Worm (Caenorhabditis elegans) whole organism, L1 larva: Measurements from ENCODE around the gene tbb-6.

Experiments
- C04F5.9 ChIP-seq: sonication (generic microtip); optimal IDR thresholded peaks from 2 replicates; lab custom pipeline; 2016; ENCODE audit warnings: missing genetic modification characterization, missing compliant biosample characterization
- C16A3.4 ChIP-seq: fragments of 150-350 bp; optimal IDR thresholded peaks from 2 replicates; lab custom pipeline; 2014; ENCODE audit warnings: missing biosample characterization, missing genetic modification characterization
- C34B4.2 ChIP-seq: sonication (generic microtip); optimal IDR thresholded peaks from 2 replicates; lab custom pipeline; 2017; ENCODE audit warnings: mild to moderate bottlenecking, missing genetic modification characterization, missing compliant biosample characterization
- Y116A8C.19 ChIP-seq: sonication (generic microtip); optimal IDR thresholded peaks from 2 replicates; lab custom pipeline; 2016; ENCODE audit warnings: missing compliant biosample characterization, missing genetic modification characterization, borderline replicate concordance
- aha-1 ChIP-seq: fragments of 150-350 bp; optimal IDR thresholded peaks from 2 replicates; lab custom pipeline; 2014; ENCODE audit warnings: missing biosample characterization, missing genetic modification characterization
- alr-1 ChIP-seq: fragments of 200-800 bp; sonication (Bioruptor generic); optimal IDR thresholded peaks from 2 replicates; lab custom pipeline; 2018; ENCODE audit warnings: borderline replicate concordance, mild to moderate bottlenecking, missing genetic modification characterization, missing compliant biosample characterization
- aly-2 ChIP-seq: fragments of 150-350 bp; optimal IDR thresholded peaks from 2 replicates; lab custom pipeline; 2014; ENCODE audit warnings: missing biosample characterization, missing genetic modification characterization
- blmp-1 ChIP-seq: fragments of 150-350 bp; optimal IDR thresholded peaks from 2 replicates; lab custom pipeline; 2014; ENCODE audit warnings: missing biosample characterization, missing genetic modification characterization
- ceh-82 ChIP-seq, 3 experiments: fragments of 150-350 bp in 1 of 3; sonication (generic microtip) in 2 of 3; optimal IDR thresholded peaks; 2 replicates each; lab custom pipeline; 2014 to 2017; ENCODE audit warnings: missing biosample characterization in 3 of 3, missing genetic modification characterization in 3 of 3
- ceh-88 ChIP-seq: fragments of 200-800 bp; sonication (Bioruptor generic); IDR thresholded peaks from 2 replicates; pipeline ENCODE4 v1.3.6; 2022; ENCODE audit warnings: missing genetic modification characterization, missing compliant biosample characterization
- ceh-90 ChIP-seq: sonication (generic microtip); optimal IDR thresholded peaks from 2 replicates; lab custom pipeline; 2016; ENCODE audit warnings: missing genetic modification characterization, missing compliant biosample characterization
- ces-1 ChIP-seq: fragments of 150-350 bp; optimal IDR thresholded peaks from 2 replicates; lab custom pipeline; 2014; ENCODE audit warnings: missing biosample characterization, missing genetic modification reagents, missing genetic modification characterization
- dpl-1 ChIP-seq, 3 experiments: fragments of 150-350 bp in 2 of 3; sonication (generic microtip) in 1 of 3; optimal IDR thresholded peaks; 2 replicates each; lab custom pipeline; 2014 to 2017; ENCODE audit warnings: missing biosample characterization in 3 of 3, missing genetic modification characterization in 3 of 3, missing genetic modification reagents in 3 of 3
- efl-1 ChIP-seq, 4 experiments: fragments of 150-350 bp; optimal IDR thresholded peaks in 3 of 4; peaks in 1 of 4; 1 replicate in 1 of 4; 2 replicates in 3 of 4; lab custom pipeline; 2014; ENCODE audit warnings: missing biosample characterization in 2 of 4, missing genetic modification characterization in 2 of 4, missing genetic modification reagents in 2 of 4
- efl-3 ChIP-seq: fragments of 200-800 bp; sonication (Bioruptor generic); optimal IDR thresholded peaks from 2 replicates; lab custom pipeline; 2018; ENCODE audit warnings: mild to moderate bottlenecking, missing genetic modification characterization, missing compliant biosample characterization
- egl-13 ChIP-seq: sonication (generic microtip); optimal IDR thresholded peaks from 2 replicates; lab custom pipeline; 2016; ENCODE audit warnings: missing genotype, missing genetic modification reagents, missing genetic modification characterization, missing compliant biosample characterization
- elt-2 ChIP-seq: sonication (generic microtip); optimal IDR thresholded peaks from 2 replicates; lab custom pipeline; 2016; ENCODE audit warnings: missing genetic modification characterization, mild to moderate bottlenecking, inconsistent platforms, missing compliant biosample characterization, missing genetic modification reagents
- elt-3 ChIP-seq, 6 experiments: fragments of 150-350 bp in 1 of 6; sonication (generic microtip); optimal IDR thresholded peaks; 2 replicates each; lab custom pipeline; 2017 to 2018; ENCODE audit warnings: missing biosample characterization in 6 of 6, missing genetic modification characterization in 6 of 6, inconsistent platforms in 1 of 6
- fkh-4 ChIP-seq: sonication (generic microtip); optimal IDR thresholded peaks from 2 replicates; lab custom pipeline; 2016; ENCODE audit warnings: missing compliant biosample characterization, missing genetic modification characterization, borderline replicate concordance
- fkh-8 ChIP-seq: sonication (generic microtip); optimal IDR thresholded peaks from 2 replicates; lab custom pipeline; 2016; ENCODE audit warnings: mild to moderate bottlenecking, missing genetic modification characterization, missing compliant biosample characterization
- grh-1 ChIP-seq: fragments of 200-800 bp; sonication (Bioruptor generic); IDR thresholded peaks from 2 replicates; pipeline ENCODE4 v1.3.6; 2022; ENCODE audit warnings: missing genetic modification reagents, missing genetic modification characterization, missing compliant biosample characterization
- hlh-17 ChIP-seq: fragments of 200-800 bp; sonication (Bioruptor generic); optimal IDR thresholded peaks from 2 replicates; lab custom pipeline; 2018; ENCODE audit warnings: missing genetic modification characterization, mild to moderate bottlenecking, missing compliant biosample characterization, moderate library complexity, borderline replicate concordance
- hpl-2 ChIP-seq: fragments of 150-350 bp; optimal IDR thresholded peaks from 2 replicates; lab custom pipeline; 2014; ENCODE audit warnings: missing biosample characterization, missing genetic modification reagents, missing genetic modification characterization
- jun-1 ChIP-seq: fragments of 150-350 bp; optimal IDR thresholded peaks from 2 replicates; lab custom pipeline; 2014; ENCODE audit warnings: missing biosample characterization, missing genetic modification reagents, missing genetic modification characterization
- lin-13 ChIP-seq: fragments of 150-350 bp; optimal IDR thresholded peaks from 2 replicates; lab custom pipeline; 2014; ENCODE audit warnings: missing biosample characterization, missing genetic modification reagents, missing genetic modification characterization
- lin-14 ChIP-seq: fragments of 200-800 bp; sonication (Bioruptor generic); optimal IDR thresholded peaks from 2 replicates; lab custom pipeline; 2018; ENCODE audit warnings: mild to moderate bottlenecking, missing genetic modification characterization, moderate library complexity, missing compliant biosample characterization
- lin-15B ChIP-seq: fragments of 150-350 bp; sonication (generic microtip); optimal IDR thresholded peaks from 3 replicates; lab custom pipeline; 2014; ENCODE audit warnings: missing biosample characterization, missing genetic modification characterization
- lin-35 ChIP-seq, 2 experiments: fragments of 150-350 bp; optimal IDR thresholded peaks; 2 replicates each; lab custom pipeline; 2014; ENCODE audit warnings: missing biosample characterization in 2 of 2, missing genetic modification characterization in 2 of 2, missing genetic modification reagents in 2 of 2
- mep-1 ChIP-seq: fragments of 150-350 bp; optimal IDR thresholded peaks from 2 replicates; lab custom pipeline; 2014; ENCODE audit warnings: missing biosample characterization, missing genetic modification characterization
- nhr-12 ChIP-seq: sonication (generic microtip); optimal IDR thresholded peaks from 2 replicates; lab custom pipeline; 2017; ENCODE audit warnings: missing biosample characterization, missing genetic modification characterization
- nhr-19 ChIP-seq: fragments of 200-800 bp; sonication (Bioruptor generic); conservative IDR thresholded peaks from 2 replicates; pipeline ENCODE4 v1.3.6; 2022; ENCODE audit warnings: missing genetic modification characterization, missing compliant biosample characterization
- nhr-237 ChIP-seq: fragments of 150-350 bp; optimal IDR thresholded peaks from 2 replicates; lab custom pipeline; 2014; ENCODE audit warnings: missing biosample characterization, missing genetic modification characterization
- nhr-28 ChIP-seq: fragments of 150-350 bp; optimal IDR thresholded peaks from 2 replicates; lab custom pipeline; 2014; ENCODE audit warnings: missing biosample characterization, missing genetic modification characterization
- nhr-47 ChIP-seq: sonication (generic microtip); optimal IDR thresholded peaks from 2 replicates; lab custom pipeline; 2016; ENCODE audit warnings: mild to moderate bottlenecking, missing genetic modification characterization, moderate library complexity, missing compliant biosample characterization
- nhr-71 ChIP-seq: sonication (generic microtip); optimal IDR thresholded peaks from 2 replicates; lab custom pipeline; 2016; ENCODE audit warnings: mild to moderate bottlenecking, missing genetic modification characterization, moderate library complexity, missing compliant biosample characterization
- nhr-76 ChIP-seq: sonication (generic microtip); optimal IDR thresholded peaks from 2 replicates; lab custom pipeline; 2017; ENCODE audit warnings: missing biosample characterization, missing genetic modification characterization
- nhr-77 ChIP-seq: fragments of 150-350 bp; optimal IDR thresholded peaks from 2 replicates; lab custom pipeline; 2014; ENCODE audit warnings: missing biosample characterization, missing genetic modification characterization
- nhr-84 ChIP-seq: sonication (generic microtip); optimal IDR thresholded peaks from 2 replicates; lab custom pipeline; 2017; ENCODE audit warnings: missing biosample characterization, missing genetic modification characterization
- nhr-85 ChIP-seq: sonication (generic microtip); peaks from one replicate; lab custom pipeline; 2016; ENCODE audit warnings: missing genetic modification characterization, inconsistent platforms, missing compliant biosample characterization
- pqm-1 ChIP-seq: sonication (generic microtip); optimal IDR thresholded peaks from 3 replicates; lab custom pipeline; 2017; ENCODE audit warnings: missing biosample characterization, missing genetic modification characterization
- rnt-1 ChIP-seq: sonication (generic microtip); optimal IDR thresholded peaks from 2 replicates; lab custom pipeline; 2016; ENCODE audit warnings: mild to moderate bottlenecking, missing genetic modification characterization, moderate library complexity, missing compliant biosample characterization
- snpc-4 ChIP-seq: fragments of 150-350 bp; optimal IDR thresholded peaks from 2 replicates; lab custom pipeline; 2014; ENCODE audit warnings: missing biosample characterization, missing genetic modification characterization
- snu-23 ChIP-seq: sonication (generic microtip); optimal IDR thresholded peaks from 2 replicates; lab custom pipeline; 2016; ENCODE audit warnings: missing genetic modification characterization, missing compliant biosample characterization
- sox-4 ChIP-seq: sonication (generic microtip); optimal IDR thresholded peaks from 2 replicates; lab custom pipeline; 2016; ENCODE audit warnings: missing genetic modification characterization, missing compliant biosample characterization
- sptf-1 ChIP-seq: fragments of 150-350 bp; optimal IDR thresholded peaks from 2 replicates; lab custom pipeline; 2014; ENCODE audit warnings: missing biosample characterization, missing genetic modification characterization
- tbx-2 ChIP-seq: sonication (generic microtip); optimal IDR thresholded peaks from 2 replicates; lab custom pipeline; 2016; ENCODE audit warnings: missing genetic modification characterization, missing compliant biosample characterization
- unc-130 ChIP-seq: fragments of 150-350 bp; optimal IDR thresholded peaks from 2 replicates; lab custom pipeline; 2017; ENCODE audit warnings: missing biosample characterization, missing genetic modification characterization, inconsistent platforms
- unc-30 ChIP-seq: sonication (generic microtip); optimal IDR thresholded peaks from 2 replicates; lab custom pipeline; 2017; ENCODE audit warnings: missing biosample characterization, missing genetic modification characterization
- unc-62 ChIP-seq: fragments of 150-350 bp; optimal IDR thresholded peaks from 2 replicates; lab custom pipeline; 2014; ENCODE audit warnings: missing biosample characterization, missing genetic modification reagents, missing genetic modification characterization
- vab-15 ChIP-seq: sonication (generic microtip); optimal IDR thresholded peaks from 2 replicates; lab custom pipeline; 2017; ENCODE audit warnings: missing genotype, mild to moderate bottlenecking, missing genetic modification characterization, missing compliant biosample characterization
- zag-1 ChIP-seq: fragments of 150-350 bp; optimal IDR thresholded peaks from 2 replicates; lab custom pipeline; 2014; ENCODE audit warnings: missing biosample characterization, missing genetic modification characterization
- zip-4 ChIP-seq: fragments of 200-800 bp; sonication (Bioruptor generic); optimal IDR thresholded peaks from 2 replicates; lab custom pipeline; 2018; ENCODE audit warnings: mild to moderate bottlenecking, missing genetic modification characterization, moderate library complexity, missing compliant biosample characterization

Gene tbb-6

ce11 chrV:12300780-12301460 is 39.6 kb downstream of the tbb-6 start (continued):
- TF ChIP-seq unc-62: no peak
- TF ChIP-seq alr-1 (tag; lab: Kevin White, UChicago): no peak
- no peak for TF ChIP-seq rnt-1
- no peak for TF ChIP-seq nhr-12 (tag; lab: Kevin White, UChicago)
- TF ChIP-seq ceh-90: no peak
- peak; percentile 62 for TF ChIP-seq unc-130 (tag; lab: Kevin White, UChicago)
- TF ChIP-seq nhr-77 (tag; lab: Kevin White, UChicago): no peak
- no peak for TF ChIP-seq nhr-84 (tag; lab: Kevin White, UChicago)
- peak; percentile 43 for TF ChIP-seq mep-1 (tag; lab: Kevin White, UChicago)
- no peak for TF ChIP-seq hpl-2 (GFP tag; lab: Kevin White, UChicago)
- TF ChIP-seq ceh-82 (tag; optimal IDR thresholded peaks at IDR 0.05; lab: Kevin White, UChicago): no peak
- no peak for TF ChIP-seq nhr-237 (tag; lab: Kevin White, UChicago)
- TF ChIP-seq aly-2 (tag; lab: Kevin White, UChicago): no peak
- TF ChIP-seq aha-1: no peak
- TF ChIP-seq fkh-4 (tag; lab: Kevin White, UChicago): no peak
- TF ChIP-seq dpl-1 (GFP tag; optimal IDR thresholded peaks at IDR 0.05; lab: Kevin White, UChicago): peak in 1 of 3 experiments; percentile 31
- no peak for TF ChIP-seq sptf-1 (tag; lab: Kevin White, UChicago)
- TF ChIP-seq sox-4 (tag; lab: Kevin White, UChicago): no peak
- TF ChIP-seq ces-1 (GFP tag; lab: Kevin White, UChicago): no peak
- TF ChIP-seq zip-4 (GFP tag; lab: Kevin White, UChicago): no peak
- no peak for TF ChIP-seq efl-1 (optimal IDR thresholded peaks at IDR 0.05; lab: Kevin White, UChicago)
- TF ChIP-seq efl-1 (GFP tag; optimal IDR thresholded peaks at IDR 0.05 in 1 of 2; lab: Kevin White, UChicago): peak in 1 of 2 experiments; percentile 89
- peak in 2 of 6 experiments; percentile 19 to 37 for TF ChIP-seq elt-3 (tag; optimal IDR thresholded peaks at IDR 0.05; lab: Kevin White, UChicago)
- TF ChIP-seq nhr-19 (GFP tag; lab: Robert Waterston, UW): peak; percentile 22; the same call in 1 of the 2 replicates
- no peak for TF ChIP-seq ceh-88
- TF ChIP-seq nhr-85 (tag; lab: Kevin White, UChicago): peak; percentile 95
- no peak for TF ChIP-seq egl-13 (tag; lab: Kevin White, UChicago)
- no peak for TF ChIP-seq unc-30
- no peak for TF ChIP-seq pqm-1 (tag; lab: Kevin White, UChicago)
- TF ChIP-seq tbx-2 (tag; lab: Kevin White, UChicago): peak; percentile 50
- TF ChIP-seq jun-1 (tag; lab: Kevin White, UChicago): no peak
- TF ChIP-seq lin-15B (tag; lab: Kevin White, UChicago): no peak
- TF ChIP-seq C34B4.2 (tag; lab: Kevin White, UChicago): no peak
- TF ChIP-seq grh-1: no peak
- no peak for TF ChIP-seq nhr-76 (tag; lab: Kevin White, UChicago)
- no peak for TF ChIP-seq Y116A8C.19 (tag; lab: Kevin White, UChicago)
- TF ChIP-seq fkh-8 (tag; lab: Kevin White, UChicago): no peak
- TF ChIP-seq snu-23: peak; percentile 60
- no peak for TF ChIP-seq C16A3.4
- TF ChIP-seq lin-14 (GFP tag; lab: Kevin White, UChicago): peak; percentile 67
- peak; percentile 62 for TF ChIP-seq elt-2 (tag; lab: Kevin White, UChicago)
- no peak for TF ChIP-seq snpc-4 (tag; lab: Kevin White, UChicago)
- TF ChIP-seq zag-1 (tag; lab: Kevin White, UChicago): no peak
- no peak for TF ChIP-seq hlh-17 (GFP tag; lab: Kevin White, UChicago)
- no peak for TF ChIP-seq C04F5.9 (tag; lab: Kevin White, UChicago)
- TF ChIP-seq lin-35 (GFP tag; optimal IDR thresholded peaks at IDR 0.05; lab: Kevin White, UChicago): peak in 1 of 2 experiments; percentile 60
- TF ChIP-seq vab-15 (tag; lab: Kevin White, UChicago): peak; percentile 92
- no peak for TF ChIP-seq lin-13 (GFP tag; lab: Kevin White, UChicago)
- no peak for TF ChIP-seq efl-3
- peak; percentile 24 for TF ChIP-seq blmp-1
- no peak for TF ChIP-seq nhr-47
- peak; percentile 61 for TF ChIP-seq nhr-71 (tag; lab: Kevin White, UChicago)
- no peak for TF ChIP-seq nhr-28
